Worm (Caenorhabditis elegans): Measurements from ENCODE around the gene nrde-1.

DNA sequence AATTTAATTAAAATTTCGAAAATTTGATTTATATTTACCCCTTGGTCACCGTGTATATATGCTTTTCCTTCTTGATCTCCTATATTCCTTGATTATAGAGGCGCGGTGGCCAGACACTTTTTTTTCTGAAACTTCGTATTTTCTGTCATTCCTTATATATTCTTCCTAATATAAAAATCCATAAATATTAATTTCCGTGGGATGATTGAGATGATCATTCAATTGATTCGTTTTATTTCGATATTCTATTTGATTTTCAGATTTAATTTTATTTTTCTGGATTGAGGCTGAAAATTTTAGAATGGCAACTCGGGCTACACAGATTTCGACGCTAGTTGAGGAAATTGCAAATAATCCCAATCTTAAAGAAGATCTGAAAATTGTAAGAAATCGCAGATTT is 6.7 kb upstream of the nrde-1 start, which contains the start of gene dph-1:
- TF ChIP-seq daf-12 (tag; optimal IDR thresholded peaks at IDR 0.05) (no peak), fkh-10 (GFP tag; optimal IDR thresholded peaks at IDR 0.05) (no peak), nhr-23 (tag; optimal IDR thresholded peaks at IDR 0.05) (no peak), snpc-4 (tag; optimal IDR thresholded peaks at IDR 0.05) (no peak), nfya-1 (tag; optimal IDR thresholded peaks at IDR 0.05; ENCODE audit: insufficient read depth) (no peak)

Measured in whole organism, L3 larva.